Fruit fly (Drosophila melanogaster) whole organism, prepupa: Measurements from ENCODE around the gene CG16953.

Source experiments
- Blimp-1 ChIP-seq: fragments of 200-800 bp; sonication (Bioruptor generic); optimal IDR thresholded peaks from 3 replicates; lab custom pipeline; 2017; ENCODE audit warnings: missing biosample characterization, missing genetic modification characterization, mild to moderate bottlenecking, moderate library complexity, missing genetic modification reagents
- CG15336 ChIP-seq: fragments of 200-800 bp; sonication (Bioruptor generic); IDR thresholded peaks from 2 replicates; pipeline ENCODE4 v1.3.6; 2022; ENCODE audit warnings: missing biosample characterization, missing genetic modification characterization
- CG16779 ChIP-seq: fragments of 200-800 bp; sonication (Bioruptor generic); optimal IDR thresholded peaks from 3 replicates; lab custom pipeline; 2017; ENCODE audit warnings: missing biosample characterization, mild to moderate bottlenecking, missing genetic modification characterization
- CG8319 ChIP-seq: fragments of 200-800 bp; sonication (Bioruptor generic); optimal IDR thresholded peaks from 3 replicates; lab custom pipeline; 2016; ENCODE audit warnings: missing biosample characterization, missing genetic modification characterization
- Eip75B ChIP-seq: fragments of 200-800 bp; sonication (Bioruptor generic); optimal IDR thresholded peaks from 3 replicates; lab custom pipeline; 2016; ENCODE audit warnings: missing biosample characterization, missing genetic modification characterization
- Eip93F ChIP-seq: fragments of 200-800 bp; sonication (Bioruptor generic); optimal IDR thresholded peaks from 2 replicates; lab custom pipeline; 2016; ENCODE audit warnings: missing biosample characterization, mild to moderate bottlenecking, missing genetic modification characterization
- Met ChIP-seq: fragments of 200-800 bp; sonication (Bioruptor generic); optimal IDR thresholded peaks from 3 replicates; lab custom pipeline; 2016; ENCODE audit warnings: missing biosample characterization, missing genetic modification characterization
- OdsH ChIP-seq: fragments of 200-800 bp; sonication (Bioruptor generic); optimal IDR thresholded peaks from 3 replicates; lab custom pipeline; 2016; ENCODE audit warnings: missing biosample characterization, missing genetic modification characterization
- Sox102F ChIP-seq: fragments of 200-800 bp; sonication (Bioruptor generic); optimal IDR thresholded peaks from 2 replicates; lab custom pipeline; 2016; ENCODE audit warnings: missing biosample characterization, mild to moderate bottlenecking, missing genetic modification characterization
- achi ChIP-seq: fragments of 200-800 bp; sonication (Bioruptor generic); optimal IDR thresholded peaks from 3 replicates; lab custom pipeline; 2016; ENCODE audit warnings: missing biosample characterization, missing genetic modification characterization
- cyc ChIP-seq: fragments of 200-800 bp; sonication (Bioruptor generic); optimal IDR thresholded peaks from 3 replicates; lab custom pipeline; 2016; ENCODE audit warnings: missing biosample characterization, missing genetic modification characterization
- eg ChIP-seq: fragments of 200-800 bp; sonication (Bioruptor generic); IDR thresholded peaks from 3 replicates; pipeline ENCODE4 v1.3.6; 2022; ENCODE audit warnings: missing biosample characterization, missing genetic modification characterization
- salr ChIP-seq, 2 experiments: fragments of 200-800 bp; sonication (Bioruptor generic); optimal IDR thresholded peaks; 3 replicates each; lab custom pipeline; 2016 to 2018; ENCODE audit warnings: missing biosample characterization in 2 of 2, missing genetic modification characterization in 2 of 2, mild to moderate bottlenecking in 1 of 2
- spab ChIP-seq: fragments of 200-800 bp; sonication (Bioruptor generic); optimal IDR thresholded peaks from 2 replicates; lab custom pipeline; 2017; ENCODE audit warnings: missing biosample characterization, mild to moderate bottlenecking, missing genetic modification characterization, missing genetic modification reagents

DNA sequence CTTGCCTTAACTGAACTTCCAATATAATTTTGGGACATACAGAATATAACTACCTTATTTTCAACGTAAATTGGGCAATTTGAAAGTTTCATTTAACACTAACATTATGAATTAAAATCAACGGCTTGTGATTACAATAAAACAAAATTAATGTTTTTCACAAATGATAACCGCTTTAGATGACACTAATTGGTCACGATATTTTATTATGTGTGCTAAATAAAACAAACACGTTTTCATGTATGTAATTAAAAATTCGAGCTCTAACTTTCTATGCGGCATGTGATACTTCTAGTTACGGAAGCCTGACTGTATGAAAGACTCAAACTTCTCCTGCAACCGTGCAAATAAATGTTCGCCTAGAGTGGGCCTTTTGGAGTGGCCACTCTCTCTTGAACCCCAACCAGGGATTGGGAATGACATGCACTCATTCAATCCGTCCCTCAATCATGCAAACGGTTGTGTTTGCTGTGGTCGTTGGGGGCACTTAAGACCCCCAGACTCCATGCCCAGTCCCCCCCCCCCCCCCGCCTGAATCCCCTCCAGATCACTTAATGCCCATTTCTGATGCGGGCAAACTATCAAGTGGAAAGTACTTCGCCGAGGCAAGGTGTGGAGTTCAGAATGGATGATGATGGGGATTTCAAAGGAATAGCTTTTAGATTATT, 9.6 kb upstream of the CG16953 start:
- TF ChIP-seq Blimp-1 (GFP tag; lab: Kevin White, UChicago) (no peak), eg (GFP tag; lab: Robert Waterston, UW) (no peak), Eip93F (no peak), Sox102F (GFP tag; lab: Kevin White, UChicago) (no peak), achi (GFP tag; lab: Kevin White, UChicago) (no peak), salr (GFP tag; optimal IDR thresholded peaks at IDR 0.05; lab: Kevin White, UChicago) (peak in 1 of 2 experiments; percentile 5), cyc (no peak), CG16779 (tag; lab: Kevin White, UChicago) (no peak), Eip75B (GFP tag; lab: Kevin White, UChicago) (no peak), CG8319 (GFP tag; lab: Kevin White, UChicago) (no peak), CG15336 (GFP tag; lab: Robert Waterston, UW) (no peak), Met (GFP tag; lab: Kevin White, UChicago) (no peak), spab (no peak), OdsH (GFP tag; lab: Kevin White, UChicago) (no peak)
